Worm (Caenorhabditis elegans): ENCODE measurements around the gene hach-1.

The hach-1 gene

DNA sequence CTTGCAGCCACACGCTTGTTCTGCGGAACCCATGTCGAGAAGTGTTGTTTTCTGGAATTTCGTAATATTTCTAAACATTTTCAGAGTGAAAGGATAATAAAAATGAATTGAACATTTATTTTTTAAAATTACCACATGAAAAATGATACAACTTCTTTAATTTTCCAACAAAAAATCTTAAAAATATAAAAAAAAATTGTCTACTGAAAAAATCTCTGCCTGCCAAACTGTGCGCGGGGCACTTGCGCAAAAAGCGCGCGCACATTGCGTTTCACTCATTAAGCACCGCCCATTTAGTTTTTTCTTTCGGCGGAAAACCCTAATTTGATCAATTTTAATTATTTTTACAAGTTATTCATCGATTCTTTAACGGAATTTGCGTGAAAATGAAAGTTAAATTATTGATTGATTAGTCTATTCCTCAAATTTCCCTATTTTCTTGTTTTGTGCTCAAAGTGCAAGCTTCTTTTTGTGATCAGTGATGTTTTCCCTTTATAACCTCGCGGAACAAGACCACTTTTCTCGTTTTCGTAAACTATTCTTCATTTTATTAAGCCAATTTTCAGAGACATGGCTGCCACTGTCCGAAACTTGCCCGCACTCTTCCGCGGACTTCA is at the start of gene hach-1, which contains the start of gene nmad-1 (continued):
- TF ChIP-seq mxl-1 (tag; optimal IDR thresholded peaks at IDR 0.05) (no peak), dpl-1 (GFP tag; optimal IDR thresholded peaks at IDR 0.05) (no peak), pha-4 (tag; optimal IDR thresholded peaks at IDR 0.05) (no peak), C06A6.2 (GFP tag; conservative IDR thresholded peaks at IDR 0.05) (peak; percentile 45; the same call in 1 of the 2 replicates), tlf-1 (GFP tag; optimal IDR thresholded peaks at IDR 0.05) (peak; percentile 38), nfya-1 (tag; optimal IDR thresholded peaks at IDR 0.05; ENCODE audit: borderline replicate concordance, insufficient read depth) (no peak), ztf-18 (tag; optimal IDR thresholded peaks at IDR 0.05) (peak; percentile 42), hmg-20 (GFP tag; IDR thresholded peaks at IDR 0.05) (no peak), ztf-3 (GFP tag; optimal IDR thresholded peaks at IDR 0.05) (no peak), unc-62 (GFP tag; optimal IDR thresholded peaks at IDR 0.05) (no peak), rpc-1 (optimal IDR thresholded peaks at IDR 0.05) (peak; percentile 43), rpc-1 (tag; optimal IDR thresholded peaks at IDR 0.05) (no peak), nhr-90 (tag; optimal IDR thresholded peaks at IDR 0.05) (no peak), cebp-1 (GFP tag; IDR thresholded peaks at IDR 0.05) (no peak), cebp-1 (tag; optimal IDR thresholded peaks at IDR 0.05) (peak; percentile 83), mcd-1 (GFP tag; IDR thresholded peaks at IDR 0.05) (peak; percentile 74), madf-8 (GFP tag; conservative IDR thresholded peaks at IDR 0.05) (peak; percentile 37; the same call in 1 of the 2 replicates), let-526 (GFP tag; IDR thresholded peaks at IDR 0.05) (no peak), T26A5.8 (tag; optimal IDR thresholded peaks at IDR 0.05) (no peak), efl-1 (GFP tag; optimal IDR thresholded peaks at IDR 0.05) (peak; percentile 36), ztf-25 (GFP tag; IDR thresholded peaks at IDR 0.05) (0 out of 2 replicates have a peak, but pooled peaks have one; percentile 12), nfyb-1 (GFP tag; IDR thresholded peaks at IDR 0.05) (peak; percentile 77; the same call in 1 of the 2 replicates), F52B5.7 (tag; optimal IDR thresholded peaks at IDR 0.05) (peak; percentile 19), athp-1 (tag; optimal IDR thresholded peaks at IDR 0.05) (peak; percentile 28), rcor-1 (GFP tag; IDR thresholded peaks at IDR 0.05) (peak; percentile 58), snpc-1.1 (tag; optimal IDR thresholded peaks at IDR 0.05; ENCODE audit: insufficient read depth) (peak; percentile 71), Y53G8AR.9 (GFP tag; conservative IDR thresholded peaks at IDR 0.05) (no peak), die-1 (tag; optimal IDR thresholded peaks at IDR 0.05) (peak; percentile 55), madf-6 (GFP tag; IDR thresholded peaks at IDR 0.05) (peak; percentile 89), ztf-28 (GFP tag; IDR thresholded peaks at IDR 0.05) (no peak), F22D6.2 (tag; optimal IDR thresholded peaks at IDR 0.05) (peak; percentile 6), lsl-1 (GFP tag; optimal IDR thresholded peaks at IDR 0.05) (peak; percentile 58), D2030.7 (GFP tag; IDR thresholded peaks at IDR 0.05) (peak; percentile 64; the same call in 1 of the 2 replicates), ama-1 (optimal IDR thresholded peaks at IDR 0.05) (no peak), ama-1 (GFP tag; optimal IDR thresholded peaks at IDR 0.05) (peak in 1 of 2 experiments; percentile 31), hsf-1 (GFP tag; IDR thresholded peaks at IDR 0.05) (no peak), cebp-2 (GFP tag; IDR thresholded peaks at IDR 0.05) (no peak), T07F8.4 (tag; optimal IDR thresholded peaks at IDR 0.05) (no peak), nhr-80 (tag; optimal IDR thresholded peaks at IDR 0.05) (peak; percentile 24), ceh-79 (tag; optimal IDR thresholded peaks at IDR 0.05) (no peak)

- TF ChIP-seq hlh-12 (tag; optimal IDR thresholded peaks at IDR 0.05) (no peak), bed-2 (GFP tag; IDR thresholded peaks at IDR 0.05) (no peak), ceh-100 (GFP tag; IDR thresholded peaks at IDR 0.05) (peak; percentile 26; the same call in 1 of the 2 replicates), hmg-1.2 (GFP tag; IDR thresholded peaks at IDR 0.05) (0 out of 2 replicates have a peak, but pooled peaks have one; percentile 6), somi-1 (GFP tag; optimal IDR thresholded peaks at IDR 0.05) (no peak), egrh-3 (GFP tag; IDR thresholded peaks at IDR 0.05) (no peak), nhr-80 (tag; optimal IDR thresholded peaks at IDR 0.05) (no peak), ztf-25 (GFP tag; IDR thresholded peaks at IDR 0.05) (no peak), B0019.2 (GFP tag; conservative IDR thresholded peaks at IDR 0.05) (no peak), ztf-22 (GFP tag; optimal IDR thresholded peaks at IDR 0.05) (no peak), unc-62 (GFP tag; optimal IDR thresholded peaks at IDR 0.05) (no peak), madf-3 (GFP tag; IDR thresholded peaks at IDR 0.05) (no peak), mcd-1 (GFP tag; IDR thresholded peaks at IDR 0.05) (0 out of 2 replicates have a peak, but pooled peaks have one; percentile 6), F37B4.10 (GFP tag; IDR thresholded peaks at IDR 0.05) (no peak), let-526 (GFP tag; IDR thresholded peaks at IDR 0.05) (no peak)
These were observed 49.7 kb upstream of the hach-1 start for ce11 chrIII:5505474-5506022.
